Fruit fly (Drosophila melanogaster) whole organism, embryonic: ENCODE results near the gene Pka-C1.
A peak's percentile ranks its signal among the peaks of the same experiment; 100 is the strongest.

Experiments
- CG10543 ChIP-seq: fragments of 200-800 bp; sonication (Bioruptor generic); optimal IDR thresholded peaks from 3 replicates; lab custom pipeline; 2017; ENCODE audit warnings: missing biosample characterization, mild to moderate bottlenecking, missing genetic modification characterization, moderate library complexity
- CG10654 ChIP-seq: fragments of 200-800 bp; sonication (Bioruptor generic); optimal IDR thresholded peaks from 2 replicates; lab custom pipeline; 2016; ENCODE audit warnings: missing biosample characterization, missing genetic modification characterization
- CG12744 ChIP-seq: fragments of 200-800 bp; sonication (Bioruptor generic); optimal IDR thresholded peaks from 2 replicates; lab custom pipeline; 2016; ENCODE audit warnings: missing biosample characterization, missing genetic modification characterization
- CG15269 ChIP-seq: fragments of 200-800 bp; sonication (Bioruptor generic); optimal IDR thresholded peaks from 2 replicates; lab custom pipeline; 2018; ENCODE audit warnings: missing biosample characterization, mild to moderate bottlenecking, missing genetic modification characterization, moderate library complexity
- CG1602 ChIP-seq: fragments of 200-800 bp; sonication (Bioruptor generic); optimal IDR thresholded peaks from 3 replicates; lab custom pipeline; 2016; ENCODE audit warnings: missing biosample characterization, missing genetic modification characterization
- CG1792 ChIP-seq: fragments of 200-800 bp; sonication (Bioruptor generic); optimal IDR thresholded peaks from 2 replicates; lab custom pipeline; 2016; ENCODE audit warnings: missing biosample characterization, missing genetic modification characterization
- CG2116 ChIP-seq: fragments of 200-800 bp; sonication (Bioruptor generic); optimal IDR thresholded peaks from 3 replicates; lab custom pipeline; 2018; ENCODE audit warnings: missing biosample characterization, mild to moderate bottlenecking, missing genetic modification characterization
- CG2712 ChIP-seq: fragments of 200-800 bp; optimal IDR thresholded peaks from 3 replicates; lab custom pipeline; 2019; ENCODE audit warnings: missing biosample characterization, mild to moderate bottlenecking, missing genetic modification characterization, moderate library complexity
- CG30020 ChIP-seq: fragments of 200-800 bp; optimal IDR thresholded peaks from 2 replicates; lab custom pipeline; 2019; ENCODE audit warnings: missing biosample characterization, mild to moderate bottlenecking, missing genetic modification characterization, moderate library complexity
- CG3065 ChIP-seq: fragments of 200-800 bp; sonication (Bioruptor generic); optimal IDR thresholded peaks from 2 replicates; lab custom pipeline; 2016; ENCODE audit warnings: missing biosample characterization, missing genetic modification characterization
- CG32767 ChIP-seq: fragments of 200-800 bp; sonication (Bioruptor generic); IDR thresholded peaks from 2 replicates; pipeline ENCODE4 v1.3.6; 2022; ENCODE audit warnings: missing biosample characterization, missing genetic modification characterization
- CG3407 ChIP-seq: fragments of 200-800 bp; sonication (Bioruptor generic); optimal IDR thresholded peaks from 2 replicates; lab custom pipeline; 2018; ENCODE audit warnings: missing biosample characterization, mild to moderate bottlenecking, missing genetic modification characterization
- CG8944 ChIP-seq: fragments of 200-800 bp; sonication (Bioruptor generic); optimal IDR thresholded peaks from 3 replicates; lab custom pipeline; 2016; ENCODE audit warnings: missing biosample characterization, missing genetic modification characterization
- CG9609 ChIP-seq: fragments of 200-800 bp; sonication (Bioruptor generic); optimal IDR thresholded peaks from 3 replicates; lab custom pipeline; 2016; ENCODE audit warnings: missing biosample characterization, missing genetic modification characterization
- CG9876 ChIP-seq: fragments of 200-800 bp; sonication (Bioruptor generic); optimal IDR thresholded peaks from 2 replicates; lab custom pipeline; 2016; ENCODE audit warnings: missing biosample characterization, missing genetic modification characterization
- D ChIP-seq, 2 experiments: fragments of 200-800 bp in 1 of 2; fragments of >200 bp in 1 of 2; sonication (Bioruptor generic) in 1 of 2; optimal IDR thresholded peaks; 2 replicates in 1 of 2; 3 replicates in 1 of 2; lab custom pipeline; 2017; ENCODE audit warnings: mild to moderate bottlenecking in 1 of 2, missing biosample characterization in 1 of 2, missing genetic modification characterization in 1 of 2, missing genetic modification reagents in 1 of 2
- GATAe ChIP-seq: fragments of 200-800 bp; sonication (Bioruptor generic); conservative IDR thresholded peaks from 2 replicates; pipeline ENCODE4 v1.3.6; 2022; ENCODE audit warnings: missing biosample characterization, missing genetic modification characterization
- HHEX ChIP-seq: fragments of 200-800 bp; sonication (Bioruptor generic); optimal IDR thresholded peaks from 3 replicates; lab custom pipeline; 2017; ENCODE audit warnings: missing biosample characterization, mild to moderate bottlenecking, missing genetic modification characterization, missing genetic modification reagents
- Hey ChIP-seq: fragments of 200-800 bp; sonication (Bioruptor generic); optimal IDR thresholded peaks from 3 replicates; lab custom pipeline; 2018; ENCODE audit warnings: missing biosample characterization, mild to moderate bottlenecking, missing genetic modification characterization
- Hsf ChIP-seq: fragments of 200-800 bp; sonication (Bioruptor generic); optimal IDR thresholded peaks from 3 replicates; lab custom pipeline; 2016; ENCODE audit warnings: missing biosample characterization, missing genetic modification characterization
- MBD-R2 ChIP-seq: fragments of 200-800 bp; sonication (Bioruptor generic); IDR thresholded peaks from 2 replicates; pipeline ENCODE4 v1.3.6; 2022; ENCODE audit warnings: missing biosample characterization, missing genetic modification characterization
- Mad ChIP-seq: fragments of 200-800 bp; sonication (Bioruptor generic); optimal IDR thresholded peaks from 2 replicates; lab custom pipeline; 2016; ENCODE audit warnings: missing biosample characterization, missing genetic modification characterization
- NC2β ChIP-seq: fragments of 200-800 bp; sonication (Bioruptor generic); optimal IDR thresholded peaks from 2 replicates; lab custom pipeline; 2016; ENCODE audit warnings: missing biosample characterization, missing genetic modification characterization
- Nf-YA ChIP-seq: fragments of 200-800 bp; sonication (Bioruptor generic); IDR thresholded peaks from 2 replicates; pipeline ENCODE4 v1.3.6; 2022; ENCODE audit warnings: missing biosample characterization, missing genetic modification characterization
- Rx ChIP-seq: fragments of 200-800 bp; sonication (Bioruptor generic); IDR thresholded peaks from 2 replicates; pipeline ENCODE4 v1.3.6; 2022; ENCODE audit warnings: missing biosample characterization, missing genetic modification characterization
- Stat92E ChIP-seq, 3 experiments: fragments of >200 bp in 2 of 3; fragments of 200-800 bp in 1 of 3; sonication (Bioruptor generic) in 1 of 3; optimal IDR thresholded peaks; 2 replicates each; lab custom pipeline; 2017 to 2019; ENCODE audit warnings: missing biosample characterization in 3 of 3, missing genetic modification characterization in 3 of 3, mild to moderate bottlenecking in 1 of 3, moderate library complexity in 1 of 3
- TFAM ChIP-seq: fragments of 200-800 bp; sonication (Bioruptor generic); optimal IDR thresholded peaks from 2 replicates; lab custom pipeline; 2017; ENCODE audit warnings: missing biosample characterization, missing genetic modification characterization, inconsistent platforms
- Vsx1 ChIP-seq: fragments of 200-800 bp; sonication (Bioruptor generic); optimal IDR thresholded peaks from 2 replicates; lab custom pipeline; 2017; ENCODE audit warnings: missing biosample characterization, mild to moderate bottlenecking, missing genetic modification characterization, missing genetic modification reagents
- ap ChIP-seq: fragments of 200-800 bp; sonication (Bioruptor generic); IDR thresholded peaks from 2 replicates; pipeline ENCODE4 v1.3.6; 2022; ENCODE audit warnings: missing biosample characterization, missing genetic modification characterization
- bab2 ChIP-seq: fragments of 200-800 bp; sonication (Bioruptor generic); optimal IDR thresholded peaks from 2 replicates; lab custom pipeline; 2016; ENCODE audit warnings: missing biosample characterization, missing genetic modification characterization
- bowl ChIP-seq: fragments of 200-800 bp; sonication (Bioruptor generic); IDR thresholded peaks from 2 replicates; pipeline ENCODE4 v1.3.6; 2022; ENCODE audit warnings: missing biosample characterization, missing genetic modification characterization
- ci ChIP-seq: fragments of 200-800 bp; sonication (Bioruptor generic); IDR thresholded peaks from 3 replicates; pipeline ENCODE4 v1.3.6; 2022; ENCODE audit warnings: missing biosample characterization, missing genetic modification characterization
- danr ChIP-seq: fragments of 200-800 bp; sonication (Bioruptor generic); IDR thresholded peaks from 2 replicates; pipeline ENCODE4 v1.3.6; 2022; ENCODE audit warnings: missing biosample characterization, missing genetic modification characterization
- dm ChIP-seq: fragments of 200-800 bp; sonication (Bioruptor generic); optimal IDR thresholded peaks from 3 replicates; lab custom pipeline; 2016; ENCODE audit warnings: missing biosample characterization, missing genetic modification characterization
- dmrt99B ChIP-seq: fragments of 200-800 bp; sonication (Bioruptor generic); optimal IDR thresholded peaks from 2 replicates; lab custom pipeline; 2018; ENCODE audit warnings: missing biosample characterization, mild to moderate bottlenecking, missing genetic modification characterization, moderate library complexity
- dysf ChIP-seq: fragments of 200-800 bp; sonication (Bioruptor generic); IDR thresholded peaks from 3 replicates; pipeline ENCODE4 v1.3.6; 2022; ENCODE audit warnings: missing biosample characterization, missing genetic modification characterization
- gcm ChIP-seq: fragments of 200-800 bp; sonication (Bioruptor generic); optimal IDR thresholded peaks from 2 replicates; lab custom pipeline; 2019; ENCODE audit warnings: missing biosample characterization, mild to moderate bottlenecking, missing genetic modification characterization, moderate library complexity
- grn ChIP-seq: fragments of 200-800 bp; sonication (Bioruptor generic); optimal IDR thresholded peaks from 3 replicates; lab custom pipeline; 2017; ENCODE audit warnings: missing biosample characterization, missing genetic modification characterization
- ind ChIP-seq: fragments of 200-800 bp; sonication (Bioruptor generic); optimal IDR thresholded peaks from 3 replicates; lab custom pipeline; 2016; ENCODE audit warnings: missing biosample characterization, missing genetic modification characterization
- kah ChIP-seq: fragments of 200-800 bp; sonication (Bioruptor generic); optimal IDR thresholded peaks from 2 replicates; lab custom pipeline; 2018; ENCODE audit warnings: missing biosample characterization, mild to moderate bottlenecking, missing genetic modification characterization
- klu ChIP-seq: fragments of 200-800 bp; sonication (Bioruptor generic); IDR thresholded peaks from 2 replicates; pipeline ENCODE4 v1.3.6; 2022; ENCODE audit warnings: missing biosample characterization, missing genetic modification characterization
- luna ChIP-seq: fragments of 200-800 bp; sonication (Bioruptor generic); optimal IDR thresholded peaks from 2 replicates; lab custom pipeline; 2016; ENCODE audit warnings: missing biosample characterization, missing genetic modification characterization
- p53 ChIP-seq: fragments of 200-800 bp; sonication (Bioruptor generic); optimal IDR thresholded peaks from 2 replicates; lab custom pipeline; 2016; ENCODE audit warnings: missing biosample characterization, missing genetic modification characterization
- pros ChIP-seq: fragments of 200-800 bp; sonication (Bioruptor generic); optimal IDR thresholded peaks from 3 replicates; lab custom pipeline; 2019; ENCODE audit warnings: missing biosample characterization, mild to moderate bottlenecking, missing genetic modification characterization, moderate library complexity
- pum ChIP-seq: fragments of 200-800 bp; sonication (Bioruptor generic); optimal IDR thresholded peaks from 2 replicates; lab custom pipeline; 2016; ENCODE audit warnings: missing biosample characterization, missing genetic modification characterization
- ranshi ChIP-seq: fragments of 200-800 bp; sonication (Bioruptor generic); IDR thresholded peaks from 2 replicates; pipeline ENCODE4 v1.3.6; 2022; ENCODE audit warnings: missing biosample characterization, missing genetic modification characterization
- run ChIP-seq: fragments of 200-800 bp; sonication (Bioruptor generic); optimal IDR thresholded peaks from 3 replicates; lab custom pipeline; 2018; ENCODE audit warnings: missing biosample characterization, mild to moderate bottlenecking, missing genetic modification characterization
- sisA ChIP-seq: fragments of 200-800 bp; sonication (Bioruptor generic); IDR thresholded peaks from 2 replicates; pipeline ENCODE4 v1.3.6; 2022; ENCODE audit warnings: missing biosample characterization, missing genetic modification characterization
- slou ChIP-seq: fragments of 200-800 bp; sonication (Bioruptor generic); optimal IDR thresholded peaks from 3 replicates; lab custom pipeline; 2016; ENCODE audit warnings: missing biosample characterization, missing genetic modification characterization
- sna ChIP-seq: fragments of 200-800 bp; sonication (Bioruptor generic); IDR thresholded peaks from 2 replicates; pipeline ENCODE4 v1.3.6; 2022; ENCODE audit warnings: missing biosample characterization, missing genetic modification characterization; ENCODE audit not compliant: partially characterized antibody
- wdn ChIP-seq: fragments of 200-800 bp; sonication (Bioruptor generic); IDR thresholded peaks from 2 replicates; pipeline ENCODE4 v1.3.6; 2022; ENCODE audit warnings: missing biosample characterization, missing genetic modification characterization

Gene Pka-C1

dm6 chr2L:9700454-9700853 lies 1.4 kb upstream of the Pka-C1 start, which contains the start of gene pelo (continued):
- TF ChIP-seq Stat92E (GFP tag; optimal IDR thresholded peaks at IDR 0.05; lab: Kevin White, UChicago), result peak in 1 of 3 experiments; percentile 2
- no peak for TF ChIP-seq CG8944 (GFP tag; lab: Kevin White, UChicago)
- TF ChIP-seq CG2116, result peak; percentile 61
- TF ChIP-seq CG12744 (GFP tag; lab: Kevin White, UChicago), result no peak
- TF ChIP-seq Rx, result no peak
- TF ChIP-seq dysf, result peak; percentile 65
- TF ChIP-seq HHEX (GFP tag; lab: Kevin White, UChicago), result peak; percentile 66
- no peak for TF ChIP-seq wdn (GFP tag; lab: Robert Waterston, UW)
- no peak for TF ChIP-seq bowl (GFP tag; lab: Robert Waterston, UW)
- TF ChIP-seq dmrt99B (tag; lab: Kevin White, UChicago), result peak; percentile 61
- TF ChIP-seq dm (GFP tag; lab: Kevin White, UChicago), result peak; percentile 55
- TF ChIP-seq CG1792, result no peak
- peak; percentile 30 for TF ChIP-seq slou (GFP tag; lab: Kevin White, UChicago)
- peak; percentile 55 for TF ChIP-seq CG30020 (tag; lab: Kevin White, UChicago)
- peak; percentile 83 for TF ChIP-seq CG2712 (tag; lab: Kevin White, UChicago)
- no peak for TF ChIP-seq pros (GFP tag; lab: Kevin White, UChicago)
- TF ChIP-seq klu (GFP tag; lab: Robert Waterston, UW), result peak; percentile 43; the same call in 1 of the 2 replicates
- TF ChIP-seq D (optimal IDR thresholded peaks at IDR 0.05; lab: Kevin White, UChicago), result no peak
- peak; percentile 23 for TF ChIP-seq D (GFP tag; optimal IDR thresholded peaks at IDR 0.05; lab: Kevin White, UChicago)
- TF ChIP-seq ranshi (GFP tag; lab: Robert Waterston, UW), result 0 out of 2 replicates have a peak, but pooled peaks have one; percentile 36
- TF ChIP-seq Vsx1 (GFP tag; lab: Kevin White, UChicago), result peak; percentile 73
- TF ChIP-seq Hsf (GFP tag; lab: Kevin White, UChicago), result peak; percentile 14
- TF ChIP-seq TFAM, result no peak
- TF ChIP-seq p53 (GFP tag; lab: Kevin White, UChicago), result no peak
- TF ChIP-seq CG10543 (GFP tag; lab: Kevin White, UChicago), result peak; percentile 78
- peak; percentile 53; the same call in 2 of the 3 replicates for TF ChIP-seq ci (GFP tag; lab: Robert Waterston, UW)
- no peak for TF ChIP-seq CG9609 (GFP tag; lab: Kevin White, UChicago)
- 0 out of 2 replicates have a peak, but pooled peaks have one; percentile 40 for TF ChIP-seq danr (GFP tag; lab: Robert Waterston, UW)
- TF ChIP-seq Hey, result no peak
- no peak for TF ChIP-seq CG9876
- peak; percentile 54 for TF ChIP-seq CG1602 (GFP tag; lab: Kevin White, UChicago)
- TF ChIP-seq ind (GFP tag; lab: Kevin White, UChicago), result peak; percentile 56
- TF ChIP-seq ap, result no peak
- no peak for TF ChIP-seq luna (GFP tag; lab: Kevin White, UChicago)
- TF ChIP-seq GATAe, result no peak
- TF ChIP-seq bab2 (GFP tag; lab: Kevin White, UChicago), result no peak
- no peak for TF ChIP-seq NC2β (GFP tag; lab: Kevin White, UChicago)
- peak; percentile 5 for TF ChIP-seq Mad (GFP tag; lab: Kevin White, UChicago)
- peak; percentile 24; the same call in 1 of the 2 replicates for TF ChIP-seq Nf-YA (GFP tag; lab: Robert Waterston, UW)
- TF ChIP-seq CG3407 (GFP tag; lab: Kevin White, UChicago), result peak; percentile 49
- TF ChIP-seq sna, result no peak
- peak; percentile 61 for TF ChIP-seq CG15269 (tag; lab: Kevin White, UChicago)
- TF ChIP-seq CG3065, result no peak
- TF ChIP-seq sisA (GFP tag; lab: Robert Waterston, UW), result peak; percentile 52; the same call in 1 of the 2 replicates
- peak; percentile 50 for TF ChIP-seq CG10654 (GFP tag; lab: Kevin White, UChicago)
- TF ChIP-seq kah, result peak; percentile 54
- peak; percentile 4 for TF ChIP-seq grn (GFP tag; lab: Kevin White, UChicago)
- TF ChIP-seq gcm (GFP tag; lab: Kevin White, UChicago), result peak; percentile 66
- TF ChIP-seq MBD-R2 (GFP tag; lab: Robert Waterston, UW), result peak; percentile 91
- TF ChIP-seq CG32767 (GFP tag; lab: Robert Waterston, UW), result peak; percentile 63
- peak; percentile 3 for TF ChIP-seq pum (GFP tag; lab: Kevin White, UChicago)
- peak; percentile 26 for TF ChIP-seq run (tag; lab: Kevin White, UChicago)
